Worm (Caenorhabditis elegans): ENCODE measurements around the gene inpp-5K.

ce11 chrIII:8155166-8155565 lies 6.0 kb downstream of the inpp-5K start, which contains the start of gene D2007.1:
- TF ChIP-seq blmp-1 (tag; optimal IDR thresholded peaks at IDR 0.05), result no peak
- no peak for TF ChIP-seq elt-3 (tag; optimal IDR thresholded peaks at IDR 0.05)
